Worm (Caenorhabditis elegans) whole organism, L4 larva: Measurements from ENCODE around the gene pho-14.
"Not testable (repeated sequence)": the region's sequence is repeated elsewhere in the genome, so short reads cannot be mapped to it uniquely, and the experiment has no call there.

ENCODE experiments used
- Y105C5A.15 ChIP-seq: fragments of 200-800 bp; sonication (Bioruptor generic); IDR thresholded peaks from 2 replicates; pipeline ENCODE4 v1.3.6; 2022; ENCODE audit warnings: missing genetic modification characterization, missing compliant biosample characterization
- fos-1 ChIP-seq: fragments of 150-350 bp; optimal IDR thresholded peaks from 2 replicates; lab custom pipeline; 2014; ENCODE audit warnings: missing biosample characterization, missing genetic modification characterization
- lin-13 ChIP-seq: fragments of 150-350 bp; optimal IDR thresholded peaks from 2 replicates; lab custom pipeline; 2014; ENCODE audit warnings: missing biosample characterization, missing genetic modification reagents, missing genetic modification characterization
- lin-15B ChIP-seq: fragments of 150-350 bp; sonication (generic microtip); optimal IDR thresholded peaks from 3 replicates; lab custom pipeline; 2014; ENCODE audit warnings: missing biosample characterization, missing genetic modification characterization
- mdl-1 ChIP-seq, 2 experiments: fragments of 150-350 bp in 1 of 2; sonication (generic microtip) in 1 of 2; optimal IDR thresholded peaks; 2 replicates each; lab custom pipeline; 2014 to 2017; ENCODE audit warnings: missing biosample characterization in 2 of 2, missing genetic modification characterization in 2 of 2
- nhr-11 ChIP-seq: fragments of 150-350 bp; optimal IDR thresholded peaks from 2 replicates; lab custom pipeline; 2014; ENCODE audit warnings: missing biosample characterization, missing genetic modification characterization
- nhr-25 ChIP-seq: sonication (generic microtip); optimal IDR thresholded peaks from 2 replicates; lab custom pipeline; 2017; ENCODE audit warnings: missing genetic modification characterization, mild to moderate bottlenecking, missing compliant biosample characterization, antibody characterized with exemption, moderate library complexity, borderline replicate concordance; ENCODE audit not compliant: insufficient read depth
- nhr-48 ChIP-seq: sonication (generic microtip); optimal IDR thresholded peaks from 2 replicates; lab custom pipeline; 2016; ENCODE audit warnings: mild to moderate bottlenecking, missing genetic modification characterization, missing compliant biosample characterization
- nhr-77 ChIP-seq: fragments of 150-350 bp; optimal IDR thresholded peaks from 2 replicates; lab custom pipeline; 2014; ENCODE audit warnings: missing biosample characterization, missing genetic modification characterization
- zip-11 ChIP-seq: fragments of 200-800 bp; sonication (Bioruptor generic); IDR thresholded peaks from 2 replicates; pipeline ENCODE4 v1.3.6; 2022; ENCODE audit warnings: missing genetic modification characterization, missing compliant biosample characterization
- ztf-11 ChIP-seq: fragments of 150-350 bp; optimal IDR thresholded peaks from 2 replicates; lab custom pipeline; 2014; ENCODE audit warnings: missing biosample characterization, missing genetic modification characterization

DNA sequence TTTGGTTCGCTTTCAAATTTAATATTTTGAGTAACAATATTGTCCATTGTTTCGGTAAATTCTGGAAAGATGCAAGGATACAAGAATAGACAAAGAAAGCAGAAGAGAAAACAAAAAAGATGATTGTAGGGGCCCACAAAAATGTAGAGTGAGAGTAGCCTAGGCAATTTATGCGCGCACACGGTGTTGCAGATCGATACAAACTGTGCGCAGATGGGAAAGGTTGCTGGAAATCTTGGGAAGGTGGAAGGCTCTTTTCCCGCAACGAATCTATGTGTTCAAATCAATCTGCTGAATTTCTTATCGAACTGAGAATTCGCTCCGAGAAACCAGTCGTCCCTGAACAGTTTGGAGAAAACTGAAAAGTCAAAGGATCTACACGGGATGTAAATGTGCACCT is 39.9 kb downstream of the pho-14 start, which contains the start of gene btb-10:
- not testable (repeated sequence) for TF ChIP-seq Y105C5A.15; lin-13 (GFP tag; lab: Kevin White, UChicago); zip-11 (GFP tag; lab: Robert Waterston, UW); nhr-25 (tag; lab: Kevin White, UChicago); lin-15B (tag; lab: Kevin White, UChicago); ztf-11 (tag; lab: Kevin White, UChicago); fos-1 (tag; lab: Kevin White, UChicago); nhr-11; nhr-48 (tag; lab: Kevin White, UChicago); nhr-77 (tag; lab: Kevin White, UChicago); mdl-1 (tag; optimal IDR thresholded peaks at IDR 0.05; lab: Kevin White, UChicago)
